Worm (Caenorhabditis elegans): ENCODE data around the gene bgnt-1.2.

DNA sequence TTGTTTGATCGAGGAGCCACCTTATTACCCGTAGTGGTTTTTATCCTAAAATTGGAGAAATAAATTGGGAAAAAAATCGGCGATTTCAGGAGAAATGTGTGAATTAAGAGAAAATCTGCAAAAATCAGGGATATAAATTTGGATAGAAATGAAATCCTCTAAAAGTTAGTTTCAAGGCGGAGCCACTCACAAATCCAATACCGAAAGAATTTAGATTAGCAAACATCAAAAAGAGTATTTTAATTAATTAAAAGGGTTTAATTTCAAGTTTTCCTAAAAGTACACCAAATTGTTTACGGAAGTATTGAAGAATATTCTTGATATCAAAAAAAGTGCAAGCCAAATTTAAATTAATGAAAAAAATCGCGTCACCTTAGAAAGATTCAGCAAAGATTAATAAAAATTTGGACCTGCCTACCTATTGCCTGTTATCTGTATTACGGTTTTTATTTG is 3.5 kb upstream of the bgnt-1.2 start, which contains the start of gene F22F7.8:
- TF ChIP-seq unc-30 (tag; optimal IDR thresholded peaks at IDR 0.05) (no peak), zag-1 (tag; optimal IDR thresholded peaks at IDR 0.05) (no peak), blmp-1 (tag; optimal IDR thresholded peaks at IDR 0.05) (no peak), nhr-28 (tag; optimal IDR thresholded peaks at IDR 0.05) (no peak), fos-1 (tag; optimal IDR thresholded peaks at IDR 0.05) (no peak), elt-3 (tag; optimal IDR thresholded peaks at IDR 0.05) (no peak), ceh-82 (tag; optimal IDR thresholded peaks at IDR 0.05) (no peak), lin-13 (GFP tag; optimal IDR thresholded peaks at IDR 0.05) (no peak), jun-1 (tag; optimal IDR thresholded peaks at IDR 0.05) (no peak), grh-1 (GFP tag; IDR thresholded peaks at IDR 0.05) (no peak), aly-2 (tag; optimal IDR thresholded peaks at IDR 0.05) (no peak), unc-130 (tag; optimal IDR thresholded peaks at IDR 0.05) (no peak), elt-2 (tag; optimal IDR thresholded peaks at IDR 0.05) (no peak), ceh-63 (GFP tag; optimal IDR thresholded peaks at IDR 0.05) (no peak)
